Worm (Caenorhabditis elegans): Measurements from ENCODE around the gene C06G4.6.

DNA sequence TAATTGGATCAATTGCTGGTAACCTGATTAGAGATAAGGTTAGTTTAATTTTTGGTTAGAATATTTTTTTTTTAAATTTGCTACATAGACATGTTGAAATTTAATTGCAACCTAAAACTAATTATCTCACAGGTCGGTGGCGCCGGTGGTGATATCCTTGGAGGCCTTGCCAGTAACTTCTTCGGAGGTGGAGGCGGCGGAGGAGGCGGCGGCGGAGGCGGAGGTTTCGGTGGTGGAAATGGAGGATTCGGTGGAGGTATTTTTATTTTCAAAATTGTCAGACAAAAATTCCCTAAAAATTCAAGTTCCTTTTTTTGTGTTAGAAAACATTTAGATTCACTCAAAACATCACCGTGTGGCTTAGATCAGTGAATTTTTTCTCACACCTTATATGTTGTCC lies 23.0 kb upstream of the C06G4.6 start:
- no peak for TF ChIP-seq zag-1 (tag; optimal IDR thresholded peaks at IDR 0.05)
- no peak for TF ChIP-seq alr-1 (tag; optimal IDR thresholded peaks at IDR 0.05)
- TF ChIP-seq lin-13 (GFP tag; optimal IDR thresholded peaks at IDR 0.05) = no peak
- TF ChIP-seq unc-62 (GFP tag; optimal IDR thresholded peaks at IDR 0.05) = no peak
- TF ChIP-seq unc-39 (tag; optimal IDR thresholded peaks at IDR 0.05) = no peak
- TF ChIP-seq nhr-10 (tag; optimal IDR thresholded peaks at IDR 0.05) = no peak
- TF ChIP-seq ztf-11 (tag; optimal IDR thresholded peaks at IDR 0.05) = no peak
- TF ChIP-seq nhr-12 (tag; optimal IDR thresholded peaks at IDR 0.05) = no peak
- TF ChIP-seq ceh-82 (tag; optimal IDR thresholded peaks at IDR 0.05) = no peak
- TF ChIP-seq snpc-4 (tag; optimal IDR thresholded peaks at IDR 0.05) = no peak
- no peak for TF ChIP-seq lin-39 (tag; optimal IDR thresholded peaks at IDR 0.05)
